Worm (Caenorhabditis elegans): ENCODE measurements around the gene srz-78.

The srz-78 gene

DNA sequence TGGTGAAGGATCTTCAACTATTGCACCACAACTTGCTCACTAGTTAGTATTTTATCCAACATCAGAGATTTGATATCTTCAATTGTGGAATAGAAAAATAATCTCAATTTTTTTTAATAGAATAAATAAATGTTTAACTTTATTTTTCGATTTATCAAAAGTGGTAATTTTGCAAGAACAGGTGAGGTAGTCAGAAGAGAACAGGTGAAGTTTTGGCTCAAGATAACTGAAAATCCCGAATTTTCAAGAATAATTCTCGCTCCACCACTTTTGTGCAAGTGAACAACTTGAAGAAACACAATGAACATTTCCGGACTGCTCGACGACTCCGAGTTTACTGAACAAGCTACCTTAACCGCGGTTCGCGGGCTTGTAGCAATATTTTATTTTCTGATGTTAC lies at the start of gene srz-78:
TSS of gene srz-78 (plus strand) at position 301 of the 400 bp plus-strand sequence.
- no peak for TF ChIP-seq B0310.2 (tag; optimal IDR thresholded peaks at IDR 0.05)
- TF ChIP-seq tbx-37 (GFP tag; conservative IDR thresholded peaks at IDR 0.05) = no peak
- no peak for TF ChIP-seq F13C5.2 (tag; optimal IDR thresholded peaks at IDR 0.05)
- no peak for TF ChIP-seq ceh-13 (GFP tag; optimal IDR thresholded peaks at IDR 0.05)
- TF ChIP-seq scrt-1 (GFP tag; IDR thresholded peaks at IDR 0.05) = no peak
- TF ChIP-seq aly-1 (tag; optimal IDR thresholded peaks at IDR 0.05) = no peak
- no peak for TF ChIP-seq hnd-1 (tag; optimal IDR thresholded peaks at IDR 0.05)
- TF ChIP-seq ceh-36 (tag; optimal IDR thresholded peaks at IDR 0.05) = no peak
- TF ChIP-seq pes-1 (GFP tag; IDR thresholded peaks at IDR 0.05) = no peak
- TF ChIP-seq ama-1 (optimal IDR thresholded peaks at IDR 0.05) = no peak
- TF ChIP-seq hmbx-1 (tag; optimal IDR thresholded peaks at IDR 0.05) = no peak
- TF ChIP-seq sea-1 (GFP tag; conservative IDR thresholded peaks at IDR 0.05) = no peak
- TF ChIP-seq ets-7 (tag; optimal IDR thresholded peaks at IDR 0.05) = no peak
- TF ChIP-seq hmg-4 (GFP tag; optimal IDR thresholded peaks at IDR 0.05) = no peak
- no peak for TF ChIP-seq tbx-11 (GFP tag; IDR thresholded peaks at IDR 0.05)
- no peak for TF ChIP-seq tra-4 (tag; optimal IDR thresholded peaks at IDR 0.05)
- TF ChIP-seq flt-1 (GFP tag; IDR thresholded peaks at IDR 0.05) = no peak

ce11 chrIV:3442513-3442912 lies 49.1 kb upstream of the srz-78 start:
- TF ChIP-seq hnd-1 (tag; optimal IDR thresholded peaks at IDR 0.05) (no peak), tbx-11 (GFP tag; IDR thresholded peaks at IDR 0.05) (no peak), pes-1 (GFP tag; IDR thresholded peaks at IDR 0.05) (no peak), hmbx-1 (tag; optimal IDR thresholded peaks at IDR 0.05) (no peak), ceh-36 (tag; optimal IDR thresholded peaks at IDR 0.05) (no peak), scrt-1 (GFP tag; IDR thresholded peaks at IDR 0.05) (no peak), F13C5.2 (tag; optimal IDR thresholded peaks at IDR 0.05) (no peak), ets-7 (tag; optimal IDR thresholded peaks at IDR 0.05) (no peak), B0310.2 (tag; optimal IDR thresholded peaks at IDR 0.05) (no peak)

DNA sequence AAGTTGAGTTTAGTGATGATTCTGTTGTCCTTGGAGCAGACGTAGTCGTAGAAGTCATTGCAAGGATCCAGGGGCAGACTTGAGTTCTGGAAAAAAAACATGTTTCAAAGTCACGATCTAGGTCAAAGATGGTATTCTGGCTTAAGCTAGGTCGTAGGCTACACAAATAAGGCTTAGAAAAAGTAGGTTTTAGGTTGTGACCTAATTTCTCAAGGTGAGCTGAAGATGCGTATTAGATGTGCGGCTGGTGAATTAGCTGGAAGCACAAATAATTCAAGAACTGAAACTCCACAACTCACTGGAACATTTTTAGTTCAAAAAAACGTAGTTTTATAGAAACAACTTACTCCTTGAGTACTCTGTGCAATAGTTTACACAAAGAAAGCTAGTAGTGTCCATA lies 47.5 kb upstream of the srz-78 start, which contains the start of gene F09D12.2:
TSS of gene F09D12.2 (minus strand) at position 101 of the 400 bp plus-strand sequence.
- TF ChIP-seq hmg-4 (GFP tag; optimal IDR thresholded peaks at IDR 0.05) (no peak), B0310.2 (tag; optimal IDR thresholded peaks at IDR 0.05) (no peak), aly-1 (tag; optimal IDR thresholded peaks at IDR 0.05) (no peak), tra-4 (tag; optimal IDR thresholded peaks at IDR 0.05) (no peak), F13C5.2 (tag; optimal IDR thresholded peaks at IDR 0.05) (no peak), tbx-11 (GFP tag; IDR thresholded peaks at IDR 0.05) (no peak), sea-1 (GFP tag; conservative IDR thresholded peaks at IDR 0.05) (no peak), hmbx-1 (tag; optimal IDR thresholded peaks at IDR 0.05) (no peak), ceh-13 (GFP tag; optimal IDR thresholded peaks at IDR 0.05) (no peak)

DNA sequence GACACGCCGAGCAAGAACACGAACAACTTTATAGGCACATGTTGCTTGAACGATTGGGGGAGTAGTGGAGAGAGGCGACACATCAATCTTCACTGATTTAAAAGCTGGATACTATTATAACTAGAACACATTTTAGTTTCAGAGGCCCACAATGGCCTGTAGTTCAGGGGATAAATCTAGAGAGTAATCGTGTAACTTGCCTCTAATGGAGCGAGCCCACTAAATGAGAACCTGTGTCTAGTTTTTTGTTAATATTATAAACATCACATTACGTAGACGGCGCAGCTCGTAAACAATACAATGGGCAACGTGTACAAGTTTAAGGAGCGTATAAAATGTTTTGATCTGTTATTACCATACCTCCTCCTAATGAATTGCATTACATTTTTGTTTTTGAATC lies 47.0 kb upstream of the srz-78 start, which contains the start of gene F58E2.5:
TSS of gene F58E2.5 (plus strand) at position 301 of the 400 bp plus-strand sequence.
- TF ChIP-seq hmbx-1 (tag; optimal IDR thresholded peaks at IDR 0.05) (no peak), ets-7 (tag; optimal IDR thresholded peaks at IDR 0.05) (no peak), hnd-1 (tag; optimal IDR thresholded peaks at IDR 0.05) (no peak), tra-4 (tag; optimal IDR thresholded peaks at IDR 0.05) (no peak), flt-1 (GFP tag; IDR thresholded peaks at IDR 0.05) (no peak)

DNA sequence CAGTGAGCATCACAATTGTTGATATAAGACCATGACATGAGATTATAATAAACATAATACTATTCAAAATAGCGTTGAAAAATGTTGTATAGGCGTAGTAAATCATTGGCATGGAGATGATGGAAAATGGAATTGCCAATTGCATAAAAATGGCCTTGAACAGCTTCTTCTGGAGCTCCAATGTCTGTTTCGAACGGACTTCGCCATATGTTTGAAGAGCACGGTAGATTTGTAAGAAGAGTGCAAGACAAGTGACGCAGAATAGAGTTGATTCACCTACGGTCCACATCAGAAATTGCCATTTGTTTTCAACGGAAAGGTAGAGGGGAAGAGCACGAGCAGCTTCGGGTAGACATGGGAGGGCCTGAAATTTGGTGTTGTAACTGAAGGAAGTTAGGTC lies 44.2 kb upstream of the srz-78 start:
- TF ChIP-seq aly-1 (tag; optimal IDR thresholded peaks at IDR 0.05) = no peak
- no peak for TF ChIP-seq hmbx-1 (tag; optimal IDR thresholded peaks at IDR 0.05)
- no peak for TF ChIP-seq pes-1 (GFP tag; IDR thresholded peaks at IDR 0.05)

DNA sequence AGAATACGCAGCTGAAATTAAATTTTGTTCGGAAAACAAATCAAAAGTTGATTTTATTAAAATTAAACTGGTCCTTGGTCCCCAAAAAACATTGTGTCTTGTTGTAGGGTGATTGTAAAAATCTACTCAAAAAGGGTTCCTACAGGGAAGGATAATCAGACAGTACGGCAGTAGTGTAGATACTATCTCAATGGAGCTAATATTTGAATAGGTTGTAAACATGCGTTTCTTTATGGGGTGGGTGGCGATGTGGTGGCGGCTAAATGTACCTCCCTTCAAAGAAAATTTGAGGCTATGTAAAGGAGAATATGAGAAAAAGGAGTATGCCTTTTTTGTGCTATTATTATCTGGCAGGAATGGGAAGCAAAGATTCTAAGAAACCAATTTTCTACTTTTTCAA lies 39.1 kb upstream of the srz-78 start:
- no peak for TF ChIP-seq hmbx-1 (tag; optimal IDR thresholded peaks at IDR 0.05)
- no peak for TF ChIP-seq tra-4 (tag; optimal IDR thresholded peaks at IDR 0.05)
- no peak for TF ChIP-seq flt-1 (GFP tag; IDR thresholded peaks at IDR 0.05)
- no peak for TF ChIP-seq tbx-37 (GFP tag; conservative IDR thresholded peaks at IDR 0.05)
- no peak for TF ChIP-seq ceh-36 (tag; optimal IDR thresholded peaks at IDR 0.05)

DNA sequence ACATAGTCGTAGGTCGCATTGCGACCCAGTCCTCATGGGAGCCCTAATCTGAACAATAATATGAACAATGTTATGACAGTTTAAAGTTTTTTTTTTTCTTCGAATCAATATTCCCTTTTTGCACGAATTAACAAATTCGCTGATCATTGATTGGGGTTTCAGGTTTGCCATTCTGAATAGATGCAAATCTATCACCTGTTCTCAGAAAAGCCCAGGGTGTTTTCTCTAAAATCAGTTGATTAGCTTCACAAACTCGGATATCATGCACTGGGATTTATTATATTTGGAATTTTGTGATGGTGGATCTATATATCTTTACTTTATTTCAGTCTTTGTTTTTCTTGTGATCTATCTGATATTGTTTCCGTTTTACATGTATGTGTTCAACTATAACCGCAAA lies 38.2 kb upstream of the srz-78 start, which contains the start of gene srz-23:
TSS of gene srz-23 (plus strand) at position 263 of the 400 bp plus-strand sequence.
- TF ChIP-seq scrt-1 (GFP tag; IDR thresholded peaks at IDR 0.05) (no peak), tbx-37 (GFP tag; conservative IDR thresholded peaks at IDR 0.05) (no peak), hmg-4 (GFP tag; optimal IDR thresholded peaks at IDR 0.05) (no peak), aly-1 (tag; optimal IDR thresholded peaks at IDR 0.05) (no peak), flt-1 (GFP tag; IDR thresholded peaks at IDR 0.05) (no peak), ceh-13 (GFP tag; optimal IDR thresholded peaks at IDR 0.05) (no peak), tra-4 (tag; optimal IDR thresholded peaks at IDR 0.05) (no peak), F13C5.2 (tag; optimal IDR thresholded peaks at IDR 0.05) (no peak), ceh-36 (tag; optimal IDR thresholded peaks at IDR 0.05) (no peak), tbx-11 (GFP tag; IDR thresholded peaks at IDR 0.05) (no peak), sea-1 (GFP tag; conservative IDR thresholded peaks at IDR 0.05) (no peak), ets-7 (tag; optimal IDR thresholded peaks at IDR 0.05) (no peak), pes-1 (GFP tag; IDR thresholded peaks at IDR 0.05) (no peak)

DNA sequence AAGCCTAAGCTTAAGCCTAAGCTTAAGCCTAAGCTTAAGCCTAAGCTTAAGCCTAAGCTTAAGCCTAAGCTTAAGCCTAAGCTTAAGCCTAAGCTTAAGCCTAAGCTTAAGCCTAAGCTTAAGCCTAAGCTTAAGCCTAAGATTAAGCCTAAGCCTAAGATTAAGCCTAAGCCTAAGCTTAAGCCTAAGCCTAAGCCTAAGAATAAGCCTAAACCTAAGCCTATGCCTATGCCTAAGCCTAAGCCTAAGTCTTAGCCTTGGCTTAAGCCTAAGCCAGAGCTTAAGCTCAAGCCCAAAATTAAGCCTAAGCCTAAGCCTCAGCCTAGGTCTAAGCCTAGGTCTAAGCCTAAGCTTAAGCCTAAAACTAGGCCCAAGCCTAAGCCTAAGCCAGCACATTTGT lies 36.1 kb upstream of the srz-78 start:
- peak; percentile 94 for TF ChIP-seq ceh-36 (tag; optimal IDR thresholded peaks at IDR 0.05)

ce11 chrIV:3463254-3463653 lies 28.3 kb upstream of the srz-78 start, which contains the start of gene F58E2.4:
Gene F58E2.4, plus strand, starts transcription at chrIV:3463387.
- no peak for TF ChIP-seq ama-1 (optimal IDR thresholded peaks at IDR 0.05)
- TF ChIP-seq hmbx-1 (tag; optimal IDR thresholded peaks at IDR 0.05) = no peak
- TF ChIP-seq tbx-11 (GFP tag; IDR thresholded peaks at IDR 0.05) = no peak
- TF ChIP-seq flt-1 (GFP tag; IDR thresholded peaks at IDR 0.05) = no peak
- no peak for TF ChIP-seq hmg-4 (GFP tag; optimal IDR thresholded peaks at IDR 0.05)
- no peak for TF ChIP-seq scrt-1 (GFP tag; IDR thresholded peaks at IDR 0.05)
- TF ChIP-seq B0310.2 (tag; optimal IDR thresholded peaks at IDR 0.05) = no peak
- no peak for TF ChIP-seq pes-1 (GFP tag; IDR thresholded peaks at IDR 0.05)
- no peak for TF ChIP-seq sea-1 (GFP tag; conservative IDR thresholded peaks at IDR 0.05)
- TF ChIP-seq ceh-36 (tag; optimal IDR thresholded peaks at IDR 0.05) = no peak
- no peak for TF ChIP-seq tra-4 (tag; optimal IDR thresholded peaks at IDR 0.05)
- TF ChIP-seq aly-1 (tag; optimal IDR thresholded peaks at IDR 0.05) = no peak
- no peak for TF ChIP-seq ceh-13 (GFP tag; optimal IDR thresholded peaks at IDR 0.05)

Measured in whole organism, early embryonic.